Fruit fly (Drosophila melanogaster): ENCODE data around the gene CG32856.

Gene CG32856

DNA sequence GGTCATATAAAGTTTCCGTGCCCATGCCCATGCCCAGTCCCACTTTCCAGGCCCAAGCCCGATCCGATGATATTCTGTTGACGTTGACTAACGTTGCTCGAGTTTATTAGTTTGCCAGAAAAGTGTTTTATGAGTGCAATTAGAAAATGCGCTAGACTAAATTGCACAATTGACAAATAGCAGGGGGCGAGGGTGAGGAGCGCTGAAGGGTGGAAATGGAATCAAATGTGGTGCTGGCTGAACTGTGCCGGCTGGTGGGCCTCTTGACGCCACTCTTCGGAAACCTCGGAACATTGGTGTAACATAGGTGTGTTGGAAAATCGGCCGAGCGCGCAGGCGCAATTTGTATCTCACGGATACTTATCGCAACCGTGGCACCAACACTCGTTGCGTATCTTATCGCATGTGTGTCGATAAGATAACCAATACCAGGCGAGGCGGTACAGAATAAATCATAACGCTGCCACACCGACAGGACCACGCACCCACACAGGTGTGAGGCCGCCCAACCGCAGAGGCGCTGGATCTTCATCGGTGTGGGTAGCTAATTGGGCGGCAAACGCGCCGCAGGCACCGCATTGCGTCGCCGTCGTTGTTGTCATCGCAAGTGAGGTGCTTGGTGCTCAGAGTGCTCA, 46.7 kb upstream of the CG32856 start (continued):
- peak; percentile 70; the same call in 1 of the 2 replicates for TF ChIP-seq Adf1 (GFP tag; IDR thresholded peaks at IDR 0.05)
- no peak for TF ChIP-seq CG4617 (GFP tag; optimal IDR thresholded peaks at IDR 0.05; ENCODE audit: borderline replicate concordance)
- TF ChIP-seq CG15601 (tag; optimal IDR thresholded peaks at IDR 0.05), result peak; percentile 6
- peak; percentile 39 for TF ChIP-seq kah (GFP tag; optimal IDR thresholded peaks at IDR 0.05)
- no peak for TF ChIP-seq CHES-1-like (GFP tag; optimal IDR thresholded peaks at IDR 0.05)
- TF ChIP-seq CG31388 (GFP tag; optimal IDR thresholded peaks at IDR 0.05), result no peak
- TF ChIP-seq CG15011 (GFP tag; optimal IDR thresholded peaks at IDR 0.05), result no peak
- TF ChIP-seq Pdp1 (GFP tag; optimal IDR thresholded peaks at IDR 0.05), result peak in 1 of 2 experiments; percentile 26
- peak in 1 of 2 experiments; percentile 43 for TF ChIP-seq Hr51 (GFP tag; optimal IDR thresholded peaks at IDR 0.05)
- peak; percentile 65 for TF ChIP-seq lab (GFP tag; optimal IDR thresholded peaks at IDR 0.05)
- TF ChIP-seq CkIIα-i1 (GFP tag; IDR thresholded peaks at IDR 0.05), result no peak
- TF ChIP-seq btn (GFP tag; optimal IDR thresholded peaks at IDR 0.05), result no peak
- TF ChIP-seq Asciz (GFP tag; optimal IDR thresholded peaks at IDR 0.05), result peak; percentile 51
- TF ChIP-seq CG12391 (tag; optimal IDR thresholded peaks at IDR 0.05), result peak; percentile 12
- TF ChIP-seq slbo (GFP tag; IDR thresholded peaks at IDR 0.05), result 0 out of 2 replicates have a peak, but pooled peaks have one; percentile 3
- no peak for TF ChIP-seq CG1602 (GFP tag; optimal IDR thresholded peaks at IDR 0.05)
- TF ChIP-seq Aef1 (GFP tag; IDR thresholded peaks at IDR 0.05), result no peak
- TF ChIP-seq Rfx (GFP tag; IDR thresholded peaks at IDR 0.05), result 0 out of 2 replicates have a peak, but pooled peaks have one; percentile 5
- TF ChIP-seq CG4854 (GFP tag; optimal IDR thresholded peaks at IDR 0.05), result no peak
- no peak for TF ChIP-seq B-H1 (GFP tag; IDR thresholded peaks at IDR 0.05)
- no peak for TF ChIP-seq aop (GFP tag; IDR thresholded peaks at IDR 0.05)
- no peak for TF ChIP-seq CG11093 (GFP tag; IDR thresholded peaks at IDR 0.05)
- no peak for TF ChIP-seq CG13287 (GFP tag; IDR thresholded peaks at IDR 0.05; ENCODE audit: partially characterized antibody)
- no peak for TF ChIP-seq CG17359 (tag; optimal IDR thresholded peaks at IDR 0.05)
- no peak for TF ChIP-seq onecut (GFP tag; IDR thresholded peaks at IDR 0.05)
- TF ChIP-seq ac (GFP tag; optimal IDR thresholded peaks at IDR 0.05), result no peak
- no peak for TF ChIP-seq ham (GFP tag; IDR thresholded peaks at IDR 0.05)
- no peak for TF ChIP-seq Dad (GFP tag; optimal IDR thresholded peaks at IDR 0.05)
- no peak for TF ChIP-seq insv (GFP tag; optimal IDR thresholded peaks at IDR 0.05)
- peak; percentile 94 for TF ChIP-seq CG15479 (GFP tag; optimal IDR thresholded peaks at IDR 0.05)
- TF ChIP-seq CG12744 (GFP tag; optimal IDR thresholded peaks at IDR 0.05), result no peak
- TF ChIP-seq CG34376 (GFP tag; optimal IDR thresholded peaks at IDR 0.05), result peak; percentile 38
- TF ChIP-seq BtbVII (GFP tag; optimal IDR thresholded peaks at IDR 0.05), result peak; percentile 46
- peak; percentile 4 for TF ChIP-seq corto (GFP tag; optimal IDR thresholded peaks at IDR 0.05)
- peak; percentile 57 for TF ChIP-seq Deaf1 (tag; optimal IDR thresholded peaks at IDR 0.05)
- TF ChIP-seq CG12769 (tag; optimal IDR thresholded peaks at IDR 0.05), result peak; percentile 54
- peak; percentile 47 for TF ChIP-seq Fer1 (GFP tag; optimal IDR thresholded peaks at IDR 0.05)
- no peak for TF ChIP-seq ap (GFP tag; IDR thresholded peaks at IDR 0.05)
- no peak for TF ChIP-seq CG10147 (GFP tag; optimal IDR thresholded peaks at IDR 0.05)
- no peak for TF ChIP-seq Ets97D (GFP tag; optimal IDR thresholded peaks at IDR 0.05)
- TF ChIP-seq odd (GFP tag; optimal IDR thresholded peaks at IDR 0.05), result peak; percentile 38
- TF ChIP-seq Nf-YB (GFP tag; optimal IDR thresholded peaks at IDR 0.05), result peak; percentile 88
- TF ChIP-seq az2 (GFP tag; optimal IDR thresholded peaks at IDR 0.05), result no peak
- peak; percentile 15 for TF ChIP-seq CG13424 (tag; optimal IDR thresholded peaks at IDR 0.05)
- no peak for TF ChIP-seq croc (GFP tag; conservative IDR thresholded peaks at IDR 0.05)
- TF ChIP-seq Lim3 (GFP tag; IDR thresholded peaks at IDR 0.05), result no peak
- peak; percentile 29 for TF ChIP-seq CG3281 (GFP tag; optimal IDR thresholded peaks at IDR 0.05)
- no peak for TF ChIP-seq crp (GFP tag; optimal IDR thresholded peaks at IDR 0.05)
- peak; percentile 30 for TF ChIP-seq Sox100B (GFP tag; optimal IDR thresholded peaks at IDR 0.05)

Measured in whole organism, embryonic.